Worm (Caenorhabditis elegans) whole organism, L4 larva: ENCODE results near the gene C28D4.8.

Experiments used
- D1046.2 ChIP-seq: fragments of 200-800 bp; sonication (Bioruptor generic); IDR thresholded peaks from 2 replicates; pipeline ENCODE4 v1.3.6; 2022; ENCODE audit warnings: missing genetic modification characterization, missing compliant biosample characterization
- F10B5.3 ChIP-seq: sonication (generic microtip); optimal IDR thresholded peaks from 2 replicates; lab custom pipeline; 2016; ENCODE audit warnings: mild to moderate bottlenecking, missing genetic modification characterization, missing compliant biosample characterization
- F49E8.2 ChIP-seq: sonication (generic microtip); optimal IDR thresholded peaks from 2 replicates; lab custom pipeline; 2016; ENCODE audit warnings: missing compliant biosample characterization, mild to moderate bottlenecking, missing genetic modification characterization, borderline replicate concordance
- T20F7.1 ChIP-seq: fragments of 200-800 bp; sonication (Bioruptor generic); optimal IDR thresholded peaks from 2 replicates; lab custom pipeline; 2018; ENCODE audit warnings: mild to moderate bottlenecking, missing genetic modification characterization, missing compliant biosample characterization
- Y5F2A.4 ChIP-seq: fragments of 200-800 bp; sonication (Bioruptor generic); optimal IDR thresholded peaks from 2 replicates; lab custom pipeline; 2018; ENCODE audit warnings: mild to moderate bottlenecking, missing genetic modification characterization, missing compliant biosample characterization
- aha-1 ChIP-seq: fragments of 150-350 bp; peaks from one replicate; lab custom pipeline; 2014; ENCODE audit warnings: missing biosample characterization, missing genetic modification characterization
- arid-1 ChIP-seq: fragments of 200-800 bp; sonication (Bioruptor generic); conservative IDR thresholded peaks from 2 replicates; pipeline ENCODE4 v1.3.6; 2022; ENCODE audit warnings: missing genetic modification reagents, missing genetic modification characterization, missing compliant biosample characterization
- ctbp-1 ChIP-seq: fragments of 200-800 bp; sonication (Bioruptor generic); IDR thresholded peaks from 2 replicates; pipeline ENCODE4 v1.3.6; 2022; ENCODE audit warnings: missing genetic modification reagents, missing genetic modification characterization, missing compliant biosample characterization
- daf-12 ChIP-seq: fragments of 150-350 bp; optimal IDR thresholded peaks from 2 replicates; lab custom pipeline; 2014; ENCODE audit warnings: missing biosample characterization, missing genetic modification reagents, missing genetic modification characterization
- daf-16 ChIP-seq, 3 experiments: sonication (generic microtip); optimal IDR thresholded peaks; 2 replicates each; lab custom pipeline; 2016 to 2017; ENCODE audit warnings: missing genetic modification characterization in 3 of 3, missing genetic modification reagents in 3 of 3, mild to moderate bottlenecking in 2 of 3, missing compliant biosample characterization in 2 of 3, missing biosample characterization in 1 of 3, moderate library complexity in 1 of 3
- daf-19 ChIP-seq: fragments of 200-800 bp; sonication (Bioruptor generic); conservative IDR thresholded peaks from 2 replicates; pipeline ENCODE4 v1.3.6; 2022; ENCODE audit warnings: missing genetic modification characterization, missing compliant biosample characterization
- dmd-6 ChIP-seq: fragments of 200-800 bp; sonication (Bioruptor generic); IDR thresholded peaks from 2 replicates; pipeline ENCODE4 v1.3.6; 2022; ENCODE audit warnings: missing genetic modification reagents, missing genetic modification characterization, missing compliant biosample characterization
- dmd-9 ChIP-seq: fragments of 200-800 bp; sonication (Bioruptor generic); IDR thresholded peaks from 2 replicates; pipeline ENCODE4 v1.3.6; 2022; ENCODE audit warnings: missing genetic modification reagents, missing genetic modification characterization, missing compliant biosample characterization
- duxl-1 ChIP-seq: sonication (generic microtip); optimal IDR thresholded peaks from 2 replicates; lab custom pipeline; 2016; ENCODE audit warnings: mild to moderate bottlenecking, missing genetic modification characterization, moderate library complexity, missing compliant biosample characterization; ENCODE audit not compliant: poor library complexity
- dve-1 ChIP-seq: sonication (generic microtip); optimal IDR thresholded peaks from 2 replicates; lab custom pipeline; 2017; ENCODE audit warnings: antibody characterized with exemption, mild to moderate bottlenecking, missing genetic modification characterization, missing compliant biosample characterization; ENCODE audit not compliant: insufficient read depth
- egl-27 ChIP-seq: sonication (generic microtip); optimal IDR thresholded peaks from 3 replicates; lab custom pipeline; 2017; ENCODE audit warnings: missing biosample characterization, missing genetic modification reagents, missing genetic modification characterization
- gei-8 ChIP-seq: fragments of 200-800 bp; sonication (Bioruptor generic); optimal IDR thresholded peaks from 2 replicates; lab custom pipeline; 2018; ENCODE audit warnings: mild to moderate bottlenecking, missing genetic modification characterization, missing compliant biosample characterization
- hlh-30 ChIP-seq: sonication (generic microtip); optimal IDR thresholded peaks from 2 replicates; lab custom pipeline; 2017; ENCODE audit warnings: antibody characterized with exemption, mild to moderate bottlenecking, missing genetic modification characterization, missing compliant biosample characterization; ENCODE audit not compliant: insufficient read depth
- hmg-1.1 ChIP-seq: fragments of 200-800 bp; sonication (Bioruptor generic); IDR thresholded peaks from 2 replicates; pipeline ENCODE4 v1.3.6; 2022; ENCODE audit warnings: missing genetic modification reagents, missing genetic modification characterization, missing compliant biosample characterization
- jun-1 ChIP-seq: fragments of 150-350 bp; optimal IDR thresholded peaks from 2 replicates; lab custom pipeline; 2014; ENCODE audit warnings: missing biosample characterization, missing genetic modification reagents, missing genetic modification characterization
- lin-1 ChIP-seq: fragments of 200-800 bp; sonication (Bioruptor generic); IDR thresholded peaks from 2 replicates; pipeline ENCODE4 v1.3.6; 2022; ENCODE audit warnings: missing genetic modification reagents, missing genetic modification characterization, missing compliant biosample characterization
- lin-13 ChIP-seq: fragments of 150-350 bp; optimal IDR thresholded peaks from 2 replicates; lab custom pipeline; 2014; ENCODE audit warnings: missing biosample characterization, missing genetic modification reagents, missing genetic modification characterization
- lin-29 ChIP-seq: fragments of 200-800 bp; sonication (Bioruptor generic); IDR thresholded peaks from 2 replicates; pipeline ENCODE4 v1.3.6; 2022; ENCODE audit warnings: missing genetic modification reagents, missing genetic modification characterization, missing compliant biosample characterization
- lsy-2 ChIP-seq, 2 experiments: fragments of 150-350 bp in 1 of 2; sonication (generic microtip) in 1 of 2; optimal IDR thresholded peaks; 2 replicates each; lab custom pipeline; 2014 to 2017; ENCODE audit warnings: missing biosample characterization in 2 of 2, missing genetic modification characterization in 2 of 2
- madf-9 ChIP-seq: fragments of 200-800 bp; sonication (Bioruptor generic); conservative IDR thresholded peaks from 2 replicates; pipeline ENCODE4 v1.3.6; 2022; ENCODE audit warnings: missing genetic modification reagents, missing genetic modification characterization, missing compliant biosample characterization
- mdl-1 ChIP-seq, 2 experiments: fragments of 150-350 bp in 1 of 2; sonication (generic microtip) in 1 of 2; optimal IDR thresholded peaks; 2 replicates each; lab custom pipeline; 2014 to 2017; ENCODE audit warnings: missing biosample characterization in 2 of 2, missing genetic modification characterization in 2 of 2
- mdt-29 ChIP-seq: fragments of 200-800 bp; sonication (Bioruptor generic); IDR thresholded peaks from 2 replicates; pipeline ENCODE4 v1.3.6; 2022; ENCODE audit warnings: missing genetic modification reagents, missing genetic modification characterization, missing compliant biosample characterization
- mxl-3 ChIP-seq: fragments of 200-800 bp; sonication (Bioruptor generic); optimal IDR thresholded peaks from 2 replicates; lab custom pipeline; 2018; ENCODE audit warnings: mild to moderate bottlenecking, missing genetic modification characterization, missing compliant biosample characterization
- nhr-10 ChIP-seq: fragments of 150-350 bp; optimal IDR thresholded peaks from 2 replicates; lab custom pipeline; 2014; ENCODE audit warnings: missing biosample characterization, missing genetic modification characterization
- nhr-11 ChIP-seq: fragments of 150-350 bp; optimal IDR thresholded peaks from 2 replicates; lab custom pipeline; 2014; ENCODE audit warnings: missing biosample characterization, missing genetic modification characterization
- nhr-25 ChIP-seq: sonication (generic microtip); optimal IDR thresholded peaks from 2 replicates; lab custom pipeline; 2017; ENCODE audit warnings: missing genetic modification characterization, mild to moderate bottlenecking, missing compliant biosample characterization, antibody characterized with exemption, moderate library complexity, borderline replicate concordance; ENCODE audit not compliant: insufficient read depth
- nhr-28 ChIP-seq: fragments of 150-350 bp; optimal IDR thresholded peaks from 2 replicates; lab custom pipeline; 2014; ENCODE audit warnings: missing biosample characterization, missing genetic modification characterization
- nhr-42 ChIP-seq: fragments of 200-800 bp; sonication (Bioruptor generic); IDR thresholded peaks from 2 replicates; pipeline ENCODE4 v1.3.6; 2022; ENCODE audit warnings: missing genetic modification characterization, missing compliant biosample characterization
- nhr-48 ChIP-seq: sonication (generic microtip); optimal IDR thresholded peaks from 2 replicates; lab custom pipeline; 2016; ENCODE audit warnings: mild to moderate bottlenecking, missing genetic modification characterization, missing compliant biosample characterization
- nhr-6 ChIP-seq: fragments of 150-350 bp; optimal IDR thresholded peaks from 2 replicates; lab custom pipeline; 2014; ENCODE audit warnings: missing biosample characterization, missing genetic modification characterization
- nhr-77 ChIP-seq: fragments of 150-350 bp; optimal IDR thresholded peaks from 2 replicates; lab custom pipeline; 2014; ENCODE audit warnings: missing biosample characterization, missing genetic modification characterization
- pqm-1 ChIP-seq: sonication (generic microtip); optimal IDR thresholded peaks from 2 replicates; lab custom pipeline; 2017; ENCODE audit warnings: missing biosample characterization, missing genetic modification characterization
- rbr-2 ChIP-seq: sonication (generic microtip); optimal IDR thresholded peaks from 2 replicates; lab custom pipeline; 2016; ENCODE audit warnings: missing genotype, missing genetic modification characterization, missing compliant biosample characterization
- sdz-12 ChIP-seq: fragments of 200-800 bp; sonication (Bioruptor generic); optimal IDR thresholded peaks from 2 replicates; lab custom pipeline; 2018; ENCODE audit warnings: mild to moderate bottlenecking, missing genetic modification characterization, missing compliant biosample characterization
- unc-130 ChIP-seq: sonication (generic microtip); optimal IDR thresholded peaks from 2 replicates; lab custom pipeline; 2016; ENCODE audit warnings: missing genetic modification reagents, missing genetic modification characterization, missing compliant biosample characterization
- unc-39 ChIP-seq: sonication (generic microtip); optimal IDR thresholded peaks from 2 replicates; lab custom pipeline; 2017; ENCODE audit warnings: missing biosample characterization, missing genetic modification characterization
- unc-62 ChIP-seq, 3 experiments: fragments of 150-350 bp in 1 of 3; sonication (generic microtip); optimal IDR thresholded peaks in 2 of 3; peaks in 1 of 3; 1 replicate in 1 of 3; 2 replicates in 2 of 3; lab custom pipeline; 2014 to 2017; ENCODE audit warnings: missing biosample characterization in 3 of 3, missing genetic modification characterization in 3 of 3, missing genetic modification reagents in 3 of 3, missing genotype in 1 of 3
- zag-1 ChIP-seq: fragments of 150-350 bp; optimal IDR thresholded peaks from 2 replicates; lab custom pipeline; 2014; ENCODE audit warnings: missing biosample characterization, missing genetic modification characterization
- zip-11 ChIP-seq: fragments of 200-800 bp; sonication (Bioruptor generic); IDR thresholded peaks from 2 replicates; pipeline ENCODE4 v1.3.6; 2022; ENCODE audit warnings: missing genetic modification characterization, missing compliant biosample characterization
- zip-2 ChIP-seq: fragments of 150-350 bp; optimal IDR thresholded peaks from 2 replicates; lab custom pipeline; 2014; ENCODE audit warnings: missing biosample characterization, missing genetic modification characterization
- ztf-7 ChIP-seq: fragments of 150-350 bp; optimal IDR thresholded peaks from 2 replicates; lab custom pipeline; 2014; ENCODE audit warnings: missing biosample characterization, missing genetic modification characterization

C28D4.8 gene

ce11 chrIV:9718396-9718795, 29.8 kb downstream of the C28D4.8 start (continued):
- TF ChIP-seq hmg-1.1 (GFP tag; lab: Robert Waterston, UW): no peak; the same call in 1 of the 2 replicates
- peak; percentile 65 for TF ChIP-seq nhr-25 (tag; lab: Kevin White, UChicago)
- TF ChIP-seq mdl-1 (tag; optimal IDR thresholded peaks at IDR 0.05; lab: Kevin White, UChicago): peak; percentile 27 to 84
- no peak for TF ChIP-seq daf-12
- TF ChIP-seq duxl-1 (tag; lab: Kevin White, UChicago): peak; percentile 14
- peak; percentile 76 for TF ChIP-seq mxl-3
- TF ChIP-seq nhr-42 (GFP tag; lab: Robert Waterston, UW): no peak
- no peak for TF ChIP-seq zag-1
- no peak for TF ChIP-seq unc-39 (tag; lab: Kevin White, UChicago)
- TF ChIP-seq nhr-77: peak; percentile 31
- peak; percentile 61 for TF ChIP-seq ctbp-1 (GFP tag; lab: Robert Waterston, UW)
- peak; percentile 67 for TF ChIP-seq lin-1 (GFP tag; lab: Robert Waterston, UW)
- no peak for TF ChIP-seq egl-27 (tag; lab: Kevin White, UChicago)
- TF ChIP-seq hlh-30 (tag; lab: Kevin White, UChicago): peak; percentile 62
- TF ChIP-seq arid-1 (GFP tag; lab: Robert Waterston, UW): 0 out of 2 replicates have a peak, but pooled peaks have one; percentile 12
- TF ChIP-seq lin-13 (GFP tag; lab: Kevin White, UChicago): peak; percentile 45
- TF ChIP-seq D1046.2 (GFP tag; lab: Robert Waterston, UW): no peak
- no peak for TF ChIP-seq gei-8 (GFP tag; lab: Kevin White, UChicago)
- TF ChIP-seq T20F7.1 (GFP tag; lab: Kevin White, UChicago): no peak
- TF ChIP-seq nhr-48 (tag; lab: Kevin White, UChicago): peak; percentile 84
- no peak for TF ChIP-seq zip-2
- peak; percentile 57 for TF ChIP-seq nhr-11 (tag; lab: Kevin White, UChicago)
- TF ChIP-seq mdt-29 (GFP tag; lab: Robert Waterston, UW): no peak
- 0 out of 2 replicates have a peak, but pooled peaks have one; percentile 14 for TF ChIP-seq lin-29
- TF ChIP-seq lsy-2 (tag; optimal IDR thresholded peaks at IDR 0.05; lab: Kevin White, UChicago): peak; percentile 70 to 79
- TF ChIP-seq zip-11 (GFP tag; lab: Robert Waterston, UW): no peak
- TF ChIP-seq jun-1: peak; percentile 18
- no peak for TF ChIP-seq unc-130 (GFP tag; lab: Kevin White, UChicago)
- TF ChIP-seq madf-9 (GFP tag; lab: Robert Waterston, UW): peak; percentile 37
- TF ChIP-seq daf-16 (GFP tag; optimal IDR thresholded peaks at IDR 0.05; lab: Kevin White, UChicago): no peak
- peak; percentile 56 for TF ChIP-seq daf-16 (tag; optimal IDR thresholded peaks at IDR 0.05; lab: Kevin White, UChicago)
- peak; percentile 65 for TF ChIP-seq rbr-2 (tag; lab: Kevin White, UChicago)

ce11 chrIV:9717844-9718243, 30.4 kb downstream of the C28D4.8 start:
- TF ChIP-seq daf-12 (no peak), unc-62 (GFP tag; optimal IDR thresholded peaks at IDR 0.05 in 1 of 2; lab: Kevin White, UChicago) (peak in 1 of 2 experiments; percentile 16), unc-62 (tag; optimal IDR thresholded peaks at IDR 0.05; lab: Kevin White, UChicago) (no peak), aha-1 (tag; lab: Kevin White, UChicago) (peak; percentile 86), ztf-7 (tag; lab: Kevin White, UChicago) (peak; percentile 95)

ce11 chrIV:9716490-9716889, 31.8 kb downstream of the C28D4.8 start:
- TF ChIP-seq nhr-25 (tag; lab: Kevin White, UChicago): no peak
- no peak for TF ChIP-seq F10B5.3 (tag; lab: Kevin White, UChicago)
- TF ChIP-seq hlh-30 (tag; lab: Kevin White, UChicago): peak; percentile 27
- TF ChIP-seq dve-1 (tag; lab: Kevin White, UChicago): peak; percentile 84
- TF ChIP-seq daf-16 (GFP tag; optimal IDR thresholded peaks at IDR 0.05; lab: Kevin White, UChicago): no peak
- TF ChIP-seq daf-16 (tag; optimal IDR thresholded peaks at IDR 0.05; lab: Kevin White, UChicago): peak; percentile 52
- no peak for TF ChIP-seq Y5F2A.4 (GFP tag; lab: Kevin White, UChicago)
- TF ChIP-seq pqm-1 (tag; lab: Kevin White, UChicago): peak; percentile 81
- TF ChIP-seq nhr-6 (tag; lab: Kevin White, UChicago): peak; percentile 63
- TF ChIP-seq dmd-9: no peak
- peak; percentile 40 for TF ChIP-seq nhr-10 (tag; lab: Kevin White, UChicago)
- no peak for TF ChIP-seq sdz-12 (GFP tag; lab: Kevin White, UChicago)
- TF ChIP-seq nhr-77: peak; percentile 74
- peak in 1 of 2 experiments; percentile 53 for TF ChIP-seq lsy-2 (tag; optimal IDR thresholded peaks at IDR 0.05; lab: Kevin White, UChicago)
- TF ChIP-seq dmd-6 (GFP tag; lab: Robert Waterston, UW): peak; percentile 80
- peak; percentile 72 for TF ChIP-seq ztf-7 (tag; lab: Kevin White, UChicago)
- peak; percentile 37 for TF ChIP-seq T20F7.1 (GFP tag; lab: Kevin White, UChicago)
- TF ChIP-seq nhr-28 (tag; lab: Kevin White, UChicago): peak; percentile 90
- no peak for TF ChIP-seq F49E8.2
- no peak for TF ChIP-seq daf-19 (GFP tag; lab: Robert Waterston, UW)
